Worm (Caenorhabditis elegans) whole organism, L1 larva: Measurements from ENCODE around the gene clec-227.

Experiments
- C04F5.9 ChIP-seq: sonication (generic microtip); optimal IDR thresholded peaks from 2 replicates; lab custom pipeline; 2016; ENCODE audit warnings: missing genetic modification characterization, missing compliant biosample characterization
- Y116A8C.19 ChIP-seq: sonication (generic microtip); optimal IDR thresholded peaks from 2 replicates; lab custom pipeline; 2016; ENCODE audit warnings: missing compliant biosample characterization, missing genetic modification characterization, borderline replicate concordance
- aha-1 ChIP-seq: fragments of 150-350 bp; optimal IDR thresholded peaks from 2 replicates; lab custom pipeline; 2014; ENCODE audit warnings: missing biosample characterization, missing genetic modification characterization
- alr-1 ChIP-seq: fragments of 200-800 bp; sonication (Bioruptor generic); optimal IDR thresholded peaks from 2 replicates; lab custom pipeline; 2018; ENCODE audit warnings: borderline replicate concordance, mild to moderate bottlenecking, missing genetic modification characterization, missing compliant biosample characterization
- ama-1 ChIP-seq: fragments of 150-350 bp; optimal IDR thresholded peaks from 2 replicates; lab custom pipeline; 2014
- ceh-8 ChIP-seq: fragments of 200-800 bp; sonication (Bioruptor generic); optimal IDR thresholded peaks from 2 replicates; lab custom pipeline; 2018; ENCODE audit warnings: mild to moderate bottlenecking, missing genetic modification characterization, moderate library complexity, missing compliant biosample characterization
- dpl-1 ChIP-seq, 3 experiments: fragments of 150-350 bp in 2 of 3; sonication (generic microtip) in 1 of 3; optimal IDR thresholded peaks; 2 replicates each; lab custom pipeline; 2014 to 2017; ENCODE audit warnings: missing biosample characterization in 3 of 3, missing genetic modification characterization in 3 of 3, missing genetic modification reagents in 3 of 3
- dsc-1 ChIP-seq: sonication (generic microtip); optimal IDR thresholded peaks from 2 replicates; lab custom pipeline; 2016; ENCODE audit warnings: mild to moderate bottlenecking, missing genetic modification characterization, missing compliant biosample characterization
- efl-1 ChIP-seq, 4 experiments: fragments of 150-350 bp; optimal IDR thresholded peaks in 3 of 4; peaks in 1 of 4; 1 replicate in 1 of 4; 2 replicates in 3 of 4; lab custom pipeline; 2014; ENCODE audit warnings: missing biosample characterization in 2 of 4, missing genetic modification characterization in 2 of 4, missing genetic modification reagents in 2 of 4
- egl-27 ChIP-seq, 2 experiments: fragments of 150-350 bp in 1 of 2; sonication (generic microtip); optimal IDR thresholded peaks; 3 replicates each; lab custom pipeline; 2017 to 2018; ENCODE audit warnings: missing biosample characterization in 2 of 2, missing genetic modification characterization in 2 of 2, missing genetic modification reagents in 2 of 2
- fkh-10 ChIP-seq: sonication (generic microtip); optimal IDR thresholded peaks from 2 replicates; lab custom pipeline; 2017; ENCODE audit warnings: missing biosample characterization, missing genetic modification reagents, missing genetic modification characterization
- grh-1 ChIP-seq: fragments of 200-800 bp; sonication (Bioruptor generic); IDR thresholded peaks from 2 replicates; pipeline ENCODE4 v1.3.6; 2022; ENCODE audit warnings: missing genetic modification reagents, missing genetic modification characterization, missing compliant biosample characterization
- irx-1 ChIP-seq: sonication (generic microtip); optimal IDR thresholded peaks from 2 replicates; lab custom pipeline; 2016; ENCODE audit warnings: missing genetic modification characterization, missing compliant biosample characterization
- isw-1 ChIP-seq: fragments of 200-800 bp; sonication (Bioruptor generic); IDR thresholded peaks from 2 replicates; pipeline ENCODE4 v1.3.6; 2022; ENCODE audit warnings: missing genetic modification characterization, missing compliant biosample characterization
- lin-15B ChIP-seq: fragments of 150-350 bp; sonication (generic microtip); optimal IDR thresholded peaks from 3 replicates; lab custom pipeline; 2014; ENCODE audit warnings: missing biosample characterization, missing genetic modification characterization
- mab-9 ChIP-seq: fragments of 200-800 bp; sonication (Bioruptor generic); IDR thresholded peaks from 2 replicates; pipeline ENCODE4 v1.3.6; 2022; ENCODE audit warnings: missing genetic modification reagents, missing genetic modification characterization, missing compliant biosample characterization
- mdl-1 ChIP-seq, 2 experiments: fragments of 150-350 bp; optimal IDR thresholded peaks; 2 replicates each; lab custom pipeline; 2014 to 2017; ENCODE audit warnings: missing biosample characterization in 2 of 2, missing genetic modification characterization in 2 of 2, inconsistent platforms in 1 of 2
- nhr-12 ChIP-seq: sonication (generic microtip); optimal IDR thresholded peaks from 2 replicates; lab custom pipeline; 2017; ENCODE audit warnings: missing biosample characterization, missing genetic modification characterization
- nhr-76 ChIP-seq: sonication (generic microtip); optimal IDR thresholded peaks from 2 replicates; lab custom pipeline; 2017; ENCODE audit warnings: missing biosample characterization, missing genetic modification characterization
- pax-3 ChIP-seq: fragments of 200-800 bp; sonication (Bioruptor generic); optimal IDR thresholded peaks from 2 replicates; lab custom pipeline; 2018; ENCODE audit warnings: mild to moderate bottlenecking, missing genetic modification characterization, moderate library complexity, missing compliant biosample characterization
- snpc-4 ChIP-seq: fragments of 150-350 bp; optimal IDR thresholded peaks from 2 replicates; lab custom pipeline; 2014; ENCODE audit warnings: missing biosample characterization, missing genetic modification characterization
- snu-23 ChIP-seq: sonication (generic microtip); optimal IDR thresholded peaks from 2 replicates; lab custom pipeline; 2016; ENCODE audit warnings: missing genetic modification characterization, missing compliant biosample characterization
- sox-4 ChIP-seq: sonication (generic microtip); optimal IDR thresholded peaks from 2 replicates; lab custom pipeline; 2016; ENCODE audit warnings: missing genetic modification characterization, missing compliant biosample characterization
- sup-37 ChIP-seq: fragments of 200-800 bp; sonication (Bioruptor generic); optimal IDR thresholded peaks from 2 replicates; lab custom pipeline; 2018; ENCODE audit warnings: mild to moderate bottlenecking, missing genetic modification characterization, missing compliant biosample characterization
- tbx-2 ChIP-seq: sonication (generic microtip); optimal IDR thresholded peaks from 2 replicates; lab custom pipeline; 2016; ENCODE audit warnings: missing genetic modification characterization, missing compliant biosample characterization
- tlp-1 ChIP-seq: fragments of 150-350 bp; optimal IDR thresholded peaks from 2 replicates; lab custom pipeline; 2014; ENCODE audit warnings: missing biosample characterization, missing genetic modification characterization
- unc-130 ChIP-seq: fragments of 150-350 bp; optimal IDR thresholded peaks from 2 replicates; lab custom pipeline; 2017; ENCODE audit warnings: missing biosample characterization, missing genetic modification characterization, inconsistent platforms
- unc-30 ChIP-seq: sonication (generic microtip); optimal IDR thresholded peaks from 2 replicates; lab custom pipeline; 2017; ENCODE audit warnings: missing biosample characterization, missing genetic modification characterization
- vab-15 ChIP-seq: sonication (generic microtip); optimal IDR thresholded peaks from 2 replicates; lab custom pipeline; 2017; ENCODE audit warnings: missing genotype, mild to moderate bottlenecking, missing genetic modification characterization, missing compliant biosample characterization
- zip-4 ChIP-seq: fragments of 200-800 bp; sonication (Bioruptor generic); optimal IDR thresholded peaks from 2 replicates; lab custom pipeline; 2018; ENCODE audit warnings: mild to moderate bottlenecking, missing genetic modification characterization, moderate library complexity, missing compliant biosample characterization
- ztf-4 ChIP-seq: fragments of 150-350 bp; optimal IDR thresholded peaks from 2 replicates; lab custom pipeline; 2014; ENCODE audit warnings: missing biosample characterization, missing genetic modification characterization

clec-227 gene

DNA sequence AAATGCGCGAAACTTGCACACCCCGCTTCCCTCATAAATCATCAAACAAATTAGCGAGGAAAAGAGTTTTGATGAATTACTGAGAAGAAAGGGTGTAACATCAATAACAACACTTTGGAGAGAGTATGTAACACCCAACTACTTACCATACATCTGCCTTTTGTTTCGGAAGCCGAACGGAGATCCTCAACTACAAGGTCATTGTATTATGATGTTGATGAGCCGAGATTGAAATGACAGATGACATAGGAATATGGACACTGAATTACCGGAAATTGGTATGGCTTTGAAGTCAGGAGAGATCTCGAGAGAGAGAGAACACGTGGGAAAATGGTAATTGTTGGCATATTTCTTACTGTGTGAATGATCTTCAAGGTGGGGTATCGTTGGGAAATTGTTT is 46.3 kb upstream of the clec-227 start:
- TF ChIP-seq snpc-4 (tag; lab: Kevin White, UChicago), result no peak
- TF ChIP-seq nhr-76 (tag; lab: Kevin White, UChicago), result no peak

ce11 chrV:14427069-14427825 is 45.1 kb upstream of the clec-227 start:
- TF ChIP-seq unc-30 (no peak), zip-4 (GFP tag; lab: Kevin White, UChicago) (no peak), Y116A8C.19 (tag; lab: Kevin White, UChicago) (no peak), dsc-1 (peak; percentile 96), C04F5.9 (tag; lab: Kevin White, UChicago) (no peak), mdl-1 (tag; optimal IDR thresholded peaks at IDR 0.05; lab: Kevin White, UChicago) (no peak), sox-4 (tag; lab: Kevin White, UChicago) (peak; percentile 3), ztf-4 (tag; lab: Kevin White, UChicago) (no peak), pax-3 (tag; lab: Kevin White, UChicago) (peak; percentile 77)

DNA sequence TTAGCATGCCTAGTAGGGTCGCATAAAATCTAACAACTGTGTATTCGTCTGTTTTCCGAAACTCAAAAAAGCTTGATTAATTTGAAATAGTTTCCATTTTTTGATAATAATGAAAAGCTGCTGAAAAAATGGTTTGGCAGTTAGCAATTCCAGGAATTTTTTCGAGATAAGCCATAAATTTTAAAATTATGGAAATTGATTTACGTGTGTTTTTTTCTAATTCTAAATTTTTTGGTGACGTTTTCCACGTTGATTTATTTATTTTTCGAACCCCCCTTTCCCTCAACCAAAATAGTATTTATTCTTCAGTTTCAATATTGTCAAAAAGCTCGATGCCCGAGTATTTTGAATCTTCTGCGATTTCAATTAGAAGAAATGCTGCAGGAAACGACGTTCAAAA is 43.5 kb upstream of the clec-227 start, which contains the start of gene F23B12.1:
TSS of gene F23B12.1 (plus strand) at position 301 of the 400 bp plus-strand sequence.
- TF ChIP-seq unc-130 (tag; lab: Kevin White, UChicago), result no peak
- TF ChIP-seq vab-15, result no peak
- no peak for TF ChIP-seq irx-1 (tag; lab: Kevin White, UChicago)

DNA sequence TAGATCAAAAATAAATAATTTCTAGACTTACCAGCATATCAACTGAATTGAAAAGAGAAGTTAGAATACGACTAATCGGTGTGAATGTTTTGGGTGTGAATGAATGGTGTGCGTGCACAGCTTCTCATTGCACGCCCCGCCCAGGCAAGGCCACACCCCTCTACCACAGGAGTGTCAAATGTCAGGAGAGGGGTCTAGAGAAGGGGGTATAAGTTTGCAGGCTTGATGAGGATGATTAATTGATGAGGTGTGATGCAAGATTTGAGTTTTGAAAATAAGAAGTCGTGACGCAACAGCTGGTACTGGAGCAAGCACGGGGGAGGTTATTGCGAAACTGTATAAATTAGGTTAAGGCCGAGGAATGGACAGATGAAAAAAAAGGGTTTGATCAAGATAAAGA is 40.1 kb upstream of the clec-227 start, which contains the start of gene egl-1:
TSS of gene egl-1 (minus strand) at position 101 of the 400 bp plus-strand sequence.
- TF ChIP-seq ama-1 (lab: Kevin White, UChicago) (no peak), isw-1 (no peak), mab-9 (GFP tag; lab: Robert Waterston, UW) (no peak), dpl-1 (GFP tag; optimal IDR thresholded peaks at IDR 0.05; lab: Kevin White, UChicago) (no peak)

ce11 chrV:14433584-14433983 is 38.7 kb upstream of the clec-227 start:
- no peak for TF ChIP-seq egl-27 (tag; optimal IDR thresholded peaks at IDR 0.05; lab: Kevin White, UChicago)
- TF ChIP-seq sup-37 (GFP tag; lab: Kevin White, UChicago), result no peak
- no peak for TF ChIP-seq ceh-8
- no peak for TF ChIP-seq alr-1 (tag; lab: Kevin White, UChicago)
- no peak for TF ChIP-seq ztf-4 (tag; lab: Kevin White, UChicago)
- TF ChIP-seq lin-15B (tag; lab: Kevin White, UChicago), result no peak
- no peak for TF ChIP-seq aha-1 (tag; lab: Kevin White, UChicago)
- no peak for TF ChIP-seq fkh-10
- TF ChIP-seq tbx-2 (tag; lab: Kevin White, UChicago), result no peak
- TF ChIP-seq mab-9 (GFP tag; lab: Robert Waterston, UW), result no peak

ce11 chrV:14436195-14436594 is 36.1 kb upstream of the clec-227 start:
- no peak for TF ChIP-seq tlp-1 (tag; lab: Kevin White, UChicago)
- TF ChIP-seq grh-1 (GFP tag; lab: Robert Waterston, UW), result no peak
- no peak for TF ChIP-seq dsc-1
- no peak for TF ChIP-seq efl-1 (optimal IDR thresholded peaks at IDR 0.05; lab: Kevin White, UChicago)
- peak in 1 of 2 experiments; percentile 73 for TF ChIP-seq efl-1 (GFP tag; optimal IDR thresholded peaks at IDR 0.05 in 1 of 2; lab: Kevin White, UChicago)
- TF ChIP-seq vab-15, result no peak
- TF ChIP-seq snu-23 (GFP tag; lab: Kevin White, UChicago), result no peak
- no peak for TF ChIP-seq nhr-12
